Worm (Caenorhabditis elegans): ENCODE measurements around the gene DH11.2.

DNA sequence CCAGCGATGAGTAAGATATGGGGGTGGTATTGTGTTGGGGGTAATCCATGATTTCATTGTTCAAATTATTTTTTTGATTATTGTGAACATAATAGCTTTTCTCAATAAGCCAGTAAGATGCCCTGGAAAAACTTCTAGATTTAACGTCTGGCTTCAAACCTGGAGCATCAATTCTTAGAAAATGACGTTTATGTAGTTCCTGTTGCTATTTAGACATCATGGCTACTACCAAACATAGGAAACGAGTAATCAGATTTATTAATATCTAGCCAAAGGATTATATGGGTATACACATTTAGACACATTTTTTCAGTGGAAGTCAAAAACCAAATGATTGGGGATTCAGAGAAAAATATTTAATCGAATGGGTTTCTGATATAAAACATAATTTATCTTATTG lies 46.9 kb downstream of the DH11.2 start:
- TF ChIP-seq nhr-12 (tag; optimal IDR thresholded peaks at IDR 0.05) (no peak), lsy-2 (tag; optimal IDR thresholded peaks at IDR 0.05) (no peak), mep-1 (tag; optimal IDR thresholded peaks at IDR 0.05) (no peak), ceh-83 (GFP tag; optimal IDR thresholded peaks at IDR 0.05) (no peak), bed-3 (GFP tag; optimal IDR thresholded peaks at IDR 0.05) (no peak), elt-3 (tag; optimal IDR thresholded peaks at IDR 0.05) (no peak), ces-1 (GFP tag; optimal IDR thresholded peaks at IDR 0.05) (no peak), ztf-11 (tag; optimal IDR thresholded peaks at IDR 0.05) (no peak), lin-32 (GFP tag; optimal IDR thresholded peaks at IDR 0.05) (no peak), snpc-4 (tag; optimal IDR thresholded peaks at IDR 0.05) (no peak)
